Worm (Caenorhabditis elegans) whole organism, L1 larva: Measurements from ENCODE around the gene F54F2.6.

ENCODE experiments used
- C16A3.4 ChIP-seq: fragments of 150-350 bp; optimal IDR thresholded peaks from 2 replicates; lab custom pipeline; 2014; ENCODE audit warnings: missing biosample characterization, missing genetic modification characterization
- C34B4.2 ChIP-seq: sonication (generic microtip); optimal IDR thresholded peaks from 2 replicates; lab custom pipeline; 2017; ENCODE audit warnings: mild to moderate bottlenecking, missing genetic modification characterization, missing compliant biosample characterization
- F16B12.6 ChIP-seq: fragments of 150-350 bp; optimal IDR thresholded peaks from 2 replicates; lab custom pipeline; 2014; ENCODE audit warnings: missing biosample characterization, missing genetic modification characterization
- alr-1 ChIP-seq: fragments of 200-800 bp; sonication (Bioruptor generic); optimal IDR thresholded peaks from 2 replicates; lab custom pipeline; 2018; ENCODE audit warnings: borderline replicate concordance, mild to moderate bottlenecking, missing genetic modification characterization, missing compliant biosample characterization
- ama-1 ChIP-seq: fragments of 150-350 bp; optimal IDR thresholded peaks from 2 replicates; lab custom pipeline; 2014
- ceh-82 ChIP-seq, 3 experiments: fragments of 150-350 bp in 1 of 3; sonication (generic microtip) in 2 of 3; optimal IDR thresholded peaks; 2 replicates each; lab custom pipeline; 2014 to 2017; ENCODE audit warnings: missing biosample characterization in 3 of 3, missing genetic modification characterization in 3 of 3
- ceh-88 ChIP-seq: fragments of 200-800 bp; sonication (Bioruptor generic); IDR thresholded peaks from 2 replicates; pipeline ENCODE4 v1.3.6; 2022; ENCODE audit warnings: missing genetic modification characterization, missing compliant biosample characterization
- dsc-1 ChIP-seq: sonication (generic microtip); optimal IDR thresholded peaks from 2 replicates; lab custom pipeline; 2016; ENCODE audit warnings: mild to moderate bottlenecking, missing genetic modification characterization, missing compliant biosample characterization
- efl-1 ChIP-seq, 4 experiments: fragments of 150-350 bp; optimal IDR thresholded peaks in 3 of 4; peaks in 1 of 4; 1 replicate in 1 of 4; 2 replicates in 3 of 4; lab custom pipeline; 2014; ENCODE audit warnings: missing biosample characterization in 2 of 4, missing genetic modification characterization in 2 of 4, missing genetic modification reagents in 2 of 4
- efl-3 ChIP-seq: fragments of 200-800 bp; sonication (Bioruptor generic); optimal IDR thresholded peaks from 2 replicates; lab custom pipeline; 2018; ENCODE audit warnings: mild to moderate bottlenecking, missing genetic modification characterization, missing compliant biosample characterization
- elt-2 ChIP-seq: sonication (generic microtip); optimal IDR thresholded peaks from 2 replicates; lab custom pipeline; 2016; ENCODE audit warnings: missing genetic modification characterization, mild to moderate bottlenecking, inconsistent platforms, missing compliant biosample characterization, missing genetic modification reagents
- elt-3 ChIP-seq, 6 experiments: fragments of 150-350 bp in 1 of 6; sonication (generic microtip); optimal IDR thresholded peaks; 2 replicates each; lab custom pipeline; 2017 to 2018; ENCODE audit warnings: missing biosample characterization in 6 of 6, missing genetic modification characterization in 6 of 6, inconsistent platforms in 1 of 6
- ets-5 ChIP-seq: fragments of 200-800 bp; sonication (Bioruptor generic); IDR thresholded peaks from 2 replicates; pipeline ENCODE4 v1.3.6; 2022; ENCODE audit warnings: missing genetic modification characterization, missing compliant biosample characterization
- fkh-10 ChIP-seq: sonication (generic microtip); optimal IDR thresholded peaks from 2 replicates; lab custom pipeline; 2017; ENCODE audit warnings: missing biosample characterization, missing genetic modification reagents, missing genetic modification characterization
- fos-1 ChIP-seq: fragments of 150-350 bp; optimal IDR thresholded peaks from 2 replicates; lab custom pipeline; 2014; ENCODE audit warnings: missing biosample characterization, missing genetic modification characterization
- irx-1 ChIP-seq: sonication (generic microtip); optimal IDR thresholded peaks from 2 replicates; lab custom pipeline; 2016; ENCODE audit warnings: missing genetic modification characterization, missing compliant biosample characterization
- jun-1 ChIP-seq: fragments of 150-350 bp; optimal IDR thresholded peaks from 2 replicates; lab custom pipeline; 2014; ENCODE audit warnings: missing biosample characterization, missing genetic modification reagents, missing genetic modification characterization
- lin-13 ChIP-seq: fragments of 150-350 bp; optimal IDR thresholded peaks from 2 replicates; lab custom pipeline; 2014; ENCODE audit warnings: missing biosample characterization, missing genetic modification reagents, missing genetic modification characterization
- lin-14 ChIP-seq: fragments of 200-800 bp; sonication (Bioruptor generic); optimal IDR thresholded peaks from 2 replicates; lab custom pipeline; 2018; ENCODE audit warnings: mild to moderate bottlenecking, missing genetic modification characterization, moderate library complexity, missing compliant biosample characterization
- lin-15B ChIP-seq: fragments of 150-350 bp; sonication (generic microtip); optimal IDR thresholded peaks from 3 replicates; lab custom pipeline; 2014; ENCODE audit warnings: missing biosample characterization, missing genetic modification characterization
- lin-35 ChIP-seq, 2 experiments: fragments of 150-350 bp; optimal IDR thresholded peaks; 2 replicates each; lab custom pipeline; 2014; ENCODE audit warnings: missing biosample characterization in 2 of 2, missing genetic modification characterization in 2 of 2, missing genetic modification reagents in 2 of 2
- lin-39 ChIP-seq: fragments of 150-350 bp; optimal IDR thresholded peaks from 2 replicates; lab custom pipeline; 2014; ENCODE audit warnings: missing biosample characterization, missing genetic modification reagents, missing genetic modification characterization
- lir-3 ChIP-seq: sonication (generic microtip); optimal IDR thresholded peaks from 2 replicates; lab custom pipeline; 2016; ENCODE audit warnings: mild to moderate bottlenecking, missing genetic modification characterization, moderate library complexity, missing compliant biosample characterization; ENCODE audit not compliant: poor library complexity
- lsy-2 ChIP-seq, 2 experiments: fragments of 150-350 bp; optimal IDR thresholded peaks; 2 replicates each; lab custom pipeline; 2014; ENCODE audit warnings: missing biosample characterization in 2 of 2, missing genetic modification characterization in 2 of 2
- mdl-1 ChIP-seq, 2 experiments: fragments of 150-350 bp; optimal IDR thresholded peaks; 2 replicates each; lab custom pipeline; 2014 to 2017; ENCODE audit warnings: missing biosample characterization in 2 of 2, missing genetic modification characterization in 2 of 2, inconsistent platforms in 1 of 2
- nhr-19 ChIP-seq: fragments of 200-800 bp; sonication (Bioruptor generic); conservative IDR thresholded peaks from 2 replicates; pipeline ENCODE4 v1.3.6; 2022; ENCODE audit warnings: missing genetic modification characterization, missing compliant biosample characterization
- nhr-20 ChIP-seq: sonication (generic microtip); optimal IDR thresholded peaks from 2 replicates; lab custom pipeline; 2016; ENCODE audit warnings: mild to moderate bottlenecking, missing genetic modification characterization, missing compliant biosample characterization
- nhr-47 ChIP-seq: sonication (generic microtip); optimal IDR thresholded peaks from 2 replicates; lab custom pipeline; 2016; ENCODE audit warnings: mild to moderate bottlenecking, missing genetic modification characterization, moderate library complexity, missing compliant biosample characterization
- nhr-71 ChIP-seq: sonication (generic microtip); optimal IDR thresholded peaks from 2 replicates; lab custom pipeline; 2016; ENCODE audit warnings: mild to moderate bottlenecking, missing genetic modification characterization, moderate library complexity, missing compliant biosample characterization
- nhr-84 ChIP-seq: sonication (generic microtip); optimal IDR thresholded peaks from 2 replicates; lab custom pipeline; 2017; ENCODE audit warnings: missing biosample characterization, missing genetic modification characterization
- nhr-85 ChIP-seq: sonication (generic microtip); peaks from one replicate; lab custom pipeline; 2016; ENCODE audit warnings: missing genetic modification characterization, inconsistent platforms, missing compliant biosample characterization
- nhr-90 ChIP-seq: sonication (generic microtip); optimal IDR thresholded peaks from 2 replicates; lab custom pipeline; 2016; ENCODE audit warnings: mild to moderate bottlenecking, missing genetic modification characterization, missing compliant biosample characterization; ENCODE audit not compliant: poor library complexity
- pag-3 ChIP-seq: sonication (generic microtip); optimal IDR thresholded peaks from 2 replicates; lab custom pipeline; 2017; ENCODE audit warnings: missing genetic modification characterization, mild to moderate bottlenecking, missing compliant biosample characterization, antibody characterized with exemption, borderline replicate concordance; ENCODE audit not compliant: insufficient read depth
- pax-3 ChIP-seq: fragments of 200-800 bp; sonication (Bioruptor generic); optimal IDR thresholded peaks from 2 replicates; lab custom pipeline; 2018; ENCODE audit warnings: mild to moderate bottlenecking, missing genetic modification characterization, moderate library complexity, missing compliant biosample characterization
- rnt-1 ChIP-seq: sonication (generic microtip); optimal IDR thresholded peaks from 2 replicates; lab custom pipeline; 2016; ENCODE audit warnings: mild to moderate bottlenecking, missing genetic modification characterization, moderate library complexity, missing compliant biosample characterization
- snpc-4 ChIP-seq: fragments of 150-350 bp; optimal IDR thresholded peaks from 2 replicates; lab custom pipeline; 2014; ENCODE audit warnings: missing biosample characterization, missing genetic modification characterization
- snu-23 ChIP-seq: sonication (generic microtip); optimal IDR thresholded peaks from 2 replicates; lab custom pipeline; 2016; ENCODE audit warnings: missing genetic modification characterization, missing compliant biosample characterization
- tbx-2 ChIP-seq: sonication (generic microtip); optimal IDR thresholded peaks from 2 replicates; lab custom pipeline; 2016; ENCODE audit warnings: missing genetic modification characterization, missing compliant biosample characterization
- unc-130 ChIP-seq: fragments of 150-350 bp; optimal IDR thresholded peaks from 2 replicates; lab custom pipeline; 2017; ENCODE audit warnings: missing biosample characterization, missing genetic modification characterization, inconsistent platforms
- unc-30 ChIP-seq: sonication (generic microtip); optimal IDR thresholded peaks from 2 replicates; lab custom pipeline; 2017; ENCODE audit warnings: missing biosample characterization, missing genetic modification characterization
- ztf-4 ChIP-seq: fragments of 150-350 bp; optimal IDR thresholded peaks from 2 replicates; lab custom pipeline; 2014; ENCODE audit warnings: missing biosample characterization, missing genetic modification characterization

The F54F2.6 gene

ce11 chrIII:8815699-8816098, 15.2 kb upstream of the F54F2.6 start:
- no peak for TF ChIP-seq C34B4.2
- no peak for TF ChIP-seq irx-1 (tag; lab: Kevin White, UChicago)
- TF ChIP-seq nhr-84 (tag; lab: Kevin White, UChicago) = no peak
- TF ChIP-seq lin-14 (GFP tag; lab: Kevin White, UChicago) = peak; percentile 67
- TF ChIP-seq nhr-85 (tag; lab: Kevin White, UChicago) = no peak
- no peak for TF ChIP-seq C16A3.4 (tag; lab: Kevin White, UChicago)
- peak in 1 of 2 experiments; percentile 25 for TF ChIP-seq lin-35 (GFP tag; optimal IDR thresholded peaks at IDR 0.05; lab: Kevin White, UChicago)
- TF ChIP-seq unc-30 (tag; lab: Kevin White, UChicago) = no peak
- TF ChIP-seq lin-13 = no peak
- no peak for TF ChIP-seq ceh-88 (GFP tag; lab: Robert Waterston, UW)
- no peak for TF ChIP-seq ets-5 (GFP tag; lab: Robert Waterston, UW)
- TF ChIP-seq fkh-10 (GFP tag; lab: Kevin White, UChicago) = no peak
- no peak for TF ChIP-seq efl-3 (GFP tag; lab: Kevin White, UChicago)
- TF ChIP-seq pax-3 (tag; lab: Kevin White, UChicago) = no peak
- TF ChIP-seq snu-23 = peak; percentile 35
- TF ChIP-seq nhr-47 (tag; lab: Kevin White, UChicago) = no peak
- TF ChIP-seq elt-3 (tag; optimal IDR thresholded peaks at IDR 0.05; lab: Kevin White, UChicago) = no peak
- TF ChIP-seq lsy-2 (tag; optimal IDR thresholded peaks at IDR 0.05; lab: Kevin White, UChicago) = peak in 1 of 2 experiments; percentile 40
- no peak for TF ChIP-seq ama-1 (lab: Kevin White, UChicago)
- no peak for TF ChIP-seq nhr-90
- peak; percentile 95 for TF ChIP-seq pag-3 (tag; lab: Kevin White, UChicago)
- TF ChIP-seq F16B12.6 (tag; lab: Kevin White, UChicago) = no peak
- no peak for TF ChIP-seq lin-15B (tag; lab: Kevin White, UChicago)
- TF ChIP-seq tbx-2 (tag; lab: Kevin White, UChicago) = no peak
- peak; percentile 15 for TF ChIP-seq nhr-20 (tag; lab: Kevin White, UChicago)
- TF ChIP-seq ztf-4 = no peak
- peak; percentile 56 for TF ChIP-seq rnt-1
- peak; percentile 58 for TF ChIP-seq nhr-71
- TF ChIP-seq dsc-1 (tag; lab: Kevin White, UChicago) = peak; percentile 42
- TF ChIP-seq nhr-19 = no peak
- no peak for TF ChIP-seq lin-39 (tag; lab: Kevin White, UChicago)
- no peak for TF ChIP-seq fos-1 (tag; lab: Kevin White, UChicago)
- no peak for TF ChIP-seq lir-3 (tag; lab: Kevin White, UChicago)
- peak in 1 of 2 experiments; percentile 15 for TF ChIP-seq efl-1 (optimal IDR thresholded peaks at IDR 0.05; lab: Kevin White, UChicago)
- TF ChIP-seq efl-1 (GFP tag; optimal IDR thresholded peaks at IDR 0.05 in 1 of 2; lab: Kevin White, UChicago) = peak in 1 of 2 experiments; percentile 89
- no peak for TF ChIP-seq mdl-1 (tag; optimal IDR thresholded peaks at IDR 0.05; lab: Kevin White, UChicago)
- peak; percentile 36 for TF ChIP-seq unc-130 (tag; lab: Kevin White, UChicago)
- TF ChIP-seq snpc-4 (tag; lab: Kevin White, UChicago) = no peak
- TF ChIP-seq elt-2 (tag; lab: Kevin White, UChicago) = no peak

DNA sequence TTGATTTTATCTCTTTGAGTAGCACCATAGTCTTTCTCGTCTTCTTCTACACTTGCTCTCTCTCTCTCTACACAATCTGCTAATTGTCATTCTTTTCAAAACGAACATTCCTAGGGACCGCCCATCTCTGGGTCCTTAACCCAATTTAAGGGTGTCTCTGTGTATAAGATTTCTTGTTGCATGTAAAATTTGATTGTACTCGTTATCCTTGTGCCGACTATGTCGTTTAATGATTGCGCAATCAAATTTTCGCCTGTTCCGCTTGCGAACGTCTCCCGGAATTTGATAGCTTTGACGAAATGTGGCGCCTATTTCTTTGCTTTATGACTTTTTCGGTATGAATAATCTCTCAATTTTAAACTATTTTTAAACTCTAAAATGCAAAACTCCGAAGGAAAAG, 10.6 kb upstream of the F54F2.6 start:
- TF ChIP-seq ceh-82 (tag; optimal IDR thresholded peaks at IDR 0.05; lab: Kevin White, UChicago) (no peak), fkh-10 (GFP tag; lab: Kevin White, UChicago) (peak; percentile 36), elt-2 (tag; lab: Kevin White, UChicago) (no peak), alr-1 (tag; lab: Kevin White, UChicago) (no peak), snu-23 (no peak), lin-14 (GFP tag; lab: Kevin White, UChicago) (peak; percentile 53), ztf-4 (no peak), jun-1 (tag; lab: Kevin White, UChicago) (no peak)
